Worm (Caenorhabditis elegans): ENCODE data around the gene rpl-11.2.
A peak's percentile ranks its signal among the peaks of the same experiment; 100 is the strongest.

DNA sequence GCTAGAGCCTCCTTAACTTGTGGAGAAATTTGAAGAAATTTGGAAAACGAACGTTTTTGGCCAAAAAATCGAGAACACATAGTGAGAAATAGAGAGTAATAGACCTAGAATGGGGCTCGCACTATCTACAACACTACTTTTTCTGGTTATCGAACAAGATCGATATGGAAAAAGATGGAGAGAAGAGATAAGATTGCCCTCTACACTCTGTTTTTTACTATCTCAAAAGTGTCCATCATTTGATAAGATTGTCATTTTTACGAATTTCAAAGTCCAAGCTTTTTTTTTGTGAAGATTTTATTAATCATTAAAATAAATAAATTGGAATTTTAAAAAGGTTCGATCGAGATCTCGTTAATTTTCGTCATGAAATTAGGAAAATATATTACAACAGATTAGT is 38.7 kb downstream of the rpl-11.2 start, which contains the start of gene T24C12.3:
- TF ChIP-seq nhr-77 (tag; optimal IDR thresholded peaks at IDR 0.05) (no peak), elt-3 (tag; optimal IDR thresholded peaks at IDR 0.05) (peak in 1 of 6 experiments; percentile 61), fkh-10 (GFP tag; optimal IDR thresholded peaks at IDR 0.05) (no peak), aha-1 (tag; optimal IDR thresholded peaks at IDR 0.05) (no peak)

All from whole organism, L1 larva.